Fruit fly (Drosophila melanogaster) whole organism, prepupa: Measurements from ENCODE around the gene Cht11.

Experiments
- Blimp-1 ChIP-seq: fragments of 200-800 bp; sonication (Bioruptor generic); optimal IDR thresholded peaks from 3 replicates; lab custom pipeline; 2017; ENCODE audit warnings: missing biosample characterization, missing genetic modification characterization, mild to moderate bottlenecking, moderate library complexity, missing genetic modification reagents
- CG11762 ChIP-seq: fragments of 200-800 bp; sonication (Bioruptor generic); optimal IDR thresholded peaks from 3 replicates; lab custom pipeline; 2016; ENCODE audit warnings: missing biosample characterization, missing genetic modification characterization; ENCODE audit not compliant: insufficient read depth
- CG3919 ChIP-seq: fragments of 200-800 bp; sonication (Bioruptor generic); optimal IDR thresholded peaks from 3 replicates; lab custom pipeline; 2016; ENCODE audit warnings: missing biosample characterization, missing genetic modification characterization
- Eip93F ChIP-seq: fragments of 200-800 bp; sonication (Bioruptor generic); optimal IDR thresholded peaks from 2 replicates; lab custom pipeline; 2016; ENCODE audit warnings: missing biosample characterization, mild to moderate bottlenecking, missing genetic modification characterization
- Sox15 ChIP-seq: fragments of 200-800 bp; sonication (Bioruptor generic); optimal IDR thresholded peaks from 3 replicates; lab custom pipeline; 2016; ENCODE audit warnings: missing biosample characterization, missing genetic modification characterization

DNA sequence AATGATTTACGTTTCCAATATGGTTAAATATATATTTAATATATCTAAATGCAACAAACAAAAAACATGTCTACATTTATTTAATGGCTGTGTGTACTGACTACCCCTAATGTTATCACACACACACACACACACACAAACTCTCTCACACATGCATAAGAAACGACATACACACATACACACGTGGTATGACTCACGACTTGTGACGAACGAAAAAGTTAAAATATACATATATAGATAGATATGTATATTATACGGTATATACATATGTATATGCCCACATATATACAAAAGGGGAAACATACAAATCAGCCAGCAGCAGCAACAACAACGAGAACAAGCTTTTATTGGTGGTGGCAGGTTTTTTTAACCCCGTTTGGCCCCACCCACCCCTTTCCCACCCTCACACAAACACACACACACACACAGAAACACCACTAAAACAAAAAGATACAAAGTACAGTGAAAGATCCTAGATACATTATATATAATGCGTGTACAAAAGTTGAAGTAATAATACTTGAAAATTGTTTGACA, 25.7 kb upstream of the Cht11 start:
- TF ChIP-seq Eip93F (GFP tag; lab: Kevin White, UChicago) (no peak), CG11762 (GFP tag; lab: Kevin White, UChicago) (no peak), CG3919 (GFP tag; lab: Kevin White, UChicago) (no peak), Blimp-1 (no peak), Sox15 (GFP tag; lab: Kevin White, UChicago) (no peak)
